Worm (Caenorhabditis elegans): Measurements from ENCODE around the gene oac-12.
"Not testable (repeated sequence)": the region's sequence is repeated elsewhere in the genome, so short reads cannot be mapped to it uniquely, and the experiment has no call there.

The oac-12 gene

DNA sequence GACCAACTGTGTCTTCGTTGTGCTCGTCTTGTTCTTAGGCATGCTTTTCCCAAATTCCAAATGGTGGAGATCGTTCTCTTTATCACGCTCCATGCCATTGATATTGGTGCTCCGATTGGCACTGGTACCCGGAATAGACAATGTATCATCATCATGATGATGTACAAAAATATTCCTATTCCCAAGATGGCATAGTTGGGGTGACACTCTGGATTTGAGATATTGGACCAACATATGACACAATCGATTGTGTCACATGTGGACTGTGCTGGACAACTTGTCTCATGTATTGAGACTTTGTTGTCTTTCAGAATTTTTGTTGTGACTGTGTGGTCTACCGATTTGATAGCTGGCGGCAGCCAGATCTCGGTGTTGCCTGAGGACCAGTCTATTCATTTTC is 28.1 kb downstream of the oac-12 start:
- TF ChIP-seq klf-2 (GFP tag; conservative IDR thresholded peaks at IDR 0.05) (no peak), ztf-23 (GFP tag; IDR thresholded peaks at IDR 0.05) (no peak), ref-1 (GFP tag; conservative IDR thresholded peaks at IDR 0.05) (no peak), tab-1 (GFP tag; IDR thresholded peaks at IDR 0.05) (no peak), T22C8.4 (GFP tag; IDR thresholded peaks at IDR 0.05) (no peak), ztf-29 (GFP tag; IDR thresholded peaks at IDR 0.05) (no peak)

DNA sequence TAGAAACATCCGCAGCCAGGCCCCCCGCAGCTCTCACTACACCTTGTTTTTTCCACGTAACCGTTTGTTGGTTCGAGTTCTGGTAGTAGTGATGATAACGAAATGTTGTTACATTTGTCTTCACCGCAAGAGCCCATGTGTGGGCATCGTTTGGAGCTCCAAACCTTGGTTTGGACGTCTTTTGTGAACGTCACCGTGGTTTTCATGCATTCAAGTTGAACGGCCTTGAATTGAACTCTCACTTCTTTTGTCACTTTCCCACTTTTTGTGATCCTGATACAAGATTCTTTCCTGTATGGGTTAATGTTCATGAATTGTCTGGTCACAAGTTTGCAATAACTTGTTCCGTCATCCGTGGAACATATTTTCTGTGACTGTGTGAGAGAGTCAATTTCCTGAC is 28.6 kb downstream of the oac-12 start:
- TF ChIP-seq med-1 (GFP tag; optimal IDR thresholded peaks at IDR 0.05; ENCODE audit: insufficient read depth) (no peak), ztf-29 (GFP tag; IDR thresholded peaks at IDR 0.05) (no peak)

DNA sequence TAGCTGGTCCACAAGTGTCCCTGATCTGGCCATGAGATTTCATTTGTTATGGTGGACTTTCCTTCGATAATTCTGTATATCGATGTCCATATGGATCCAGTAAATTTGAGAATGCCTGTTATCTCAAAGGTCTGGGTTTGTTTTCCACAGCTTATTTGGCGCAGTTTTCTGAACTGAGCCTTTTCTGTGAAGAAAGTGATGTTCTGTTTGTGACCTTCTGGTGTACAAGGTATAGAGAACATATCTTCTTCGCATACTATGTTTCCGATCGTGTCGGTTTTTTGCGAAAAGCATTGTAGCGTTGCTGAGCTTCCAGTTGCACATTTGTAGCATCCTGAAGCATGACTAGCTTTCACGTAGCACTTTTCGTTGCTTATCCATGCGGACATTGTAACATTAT is 29.5 kb downstream of the oac-12 start:
- no peak for TF ChIP-seq tab-1 (GFP tag; IDR thresholded peaks at IDR 0.05)
- no peak for TF ChIP-seq ref-1 (GFP tag; conservative IDR thresholded peaks at IDR 0.05)
- no peak for TF ChIP-seq cog-1 (tag; optimal IDR thresholded peaks at IDR 0.05)
- TF ChIP-seq flt-1 (GFP tag; IDR thresholded peaks at IDR 0.05), result no peak
- no peak for TF ChIP-seq klf-2 (GFP tag; conservative IDR thresholded peaks at IDR 0.05)
- TF ChIP-seq ztf-29 (GFP tag; IDR thresholded peaks at IDR 0.05), result no peak
- no peak for TF ChIP-seq ztf-23 (GFP tag; IDR thresholded peaks at IDR 0.05)
- TF ChIP-seq med-1 (GFP tag; optimal IDR thresholded peaks at IDR 0.05; ENCODE audit: insufficient read depth), result no peak
- TF ChIP-seq T22C8.4 (GFP tag; IDR thresholded peaks at IDR 0.05), result no peak

DNA sequence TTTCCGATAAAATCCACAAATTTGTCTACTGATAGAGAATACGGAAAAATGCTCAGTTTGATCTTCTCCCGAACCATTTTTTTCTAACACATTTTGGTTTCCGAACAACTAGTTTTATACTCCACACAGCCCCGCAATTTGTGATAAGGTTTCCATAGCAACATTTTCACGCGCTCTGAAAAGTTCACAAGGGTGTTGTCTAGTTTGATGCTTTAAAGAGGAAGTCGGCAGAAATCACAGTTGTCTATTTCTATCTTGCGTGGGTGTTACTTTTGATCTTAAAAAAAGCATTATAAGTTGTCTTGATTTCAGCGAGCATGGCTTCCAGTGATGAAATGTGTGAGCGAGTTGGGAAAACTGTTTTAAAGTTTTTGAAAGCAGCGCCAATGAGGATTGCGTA is 32.6 kb downstream of the oac-12 start, which contains the start of gene ZC132.3:
TSS of gene ZC132.3 (minus strand) at position 101 of the 400 bp plus-strand sequence.
- TF ChIP-seq flt-1 (GFP tag; IDR thresholded peaks at IDR 0.05) (no peak), tab-1 (GFP tag; IDR thresholded peaks at IDR 0.05) (no peak), ztf-29 (GFP tag; IDR thresholded peaks at IDR 0.05) (no peak), cog-1 (tag; optimal IDR thresholded peaks at IDR 0.05) (no peak), med-1 (GFP tag; optimal IDR thresholded peaks at IDR 0.05; ENCODE audit: insufficient read depth) (no peak), ref-1 (GFP tag; conservative IDR thresholded peaks at IDR 0.05) (no peak), ztf-23 (GFP tag; IDR thresholded peaks at IDR 0.05) (no peak), klf-2 (GFP tag; conservative IDR thresholded peaks at IDR 0.05) (no peak), T22C8.4 (GFP tag; IDR thresholded peaks at IDR 0.05) (no peak)

DNA sequence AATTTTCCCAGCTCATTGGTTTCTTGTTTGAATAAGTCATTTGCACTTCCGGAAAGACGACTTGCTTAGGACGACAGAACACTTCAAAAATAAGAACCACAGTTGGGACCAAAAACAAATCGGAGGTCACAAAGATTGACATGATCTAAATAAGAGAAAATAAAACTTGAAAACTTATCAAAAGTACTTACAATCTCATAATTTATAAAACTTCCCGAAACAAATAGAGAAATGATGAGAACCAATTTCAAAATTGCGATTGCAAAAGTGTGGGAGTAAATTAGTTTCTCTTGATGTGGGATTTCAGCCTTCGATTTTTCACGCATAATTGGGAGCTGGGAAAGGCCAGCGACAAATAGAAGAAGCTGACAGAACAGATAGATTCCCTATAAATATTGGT is 33.8 kb downstream of the oac-12 start, which contains the start of gene ZC132.11:
TSS of gene ZC132.11 (minus strand) at position 101 of the 400 bp plus-strand sequence.
- TF ChIP-seq cog-1 (tag; optimal IDR thresholded peaks at IDR 0.05) (no peak), med-1 (GFP tag; optimal IDR thresholded peaks at IDR 0.05; ENCODE audit: insufficient read depth) (no peak), ztf-29 (GFP tag; IDR thresholded peaks at IDR 0.05) (no peak), klf-2 (GFP tag; conservative IDR thresholded peaks at IDR 0.05) (no peak), ref-1 (GFP tag; conservative IDR thresholded peaks at IDR 0.05) (no peak), tab-1 (GFP tag; IDR thresholded peaks at IDR 0.05) (no peak), T22C8.4 (GFP tag; IDR thresholded peaks at IDR 0.05) (no peak), flt-1 (GFP tag; IDR thresholded peaks at IDR 0.05) (no peak), ztf-23 (GFP tag; IDR thresholded peaks at IDR 0.05) (no peak)

DNA sequence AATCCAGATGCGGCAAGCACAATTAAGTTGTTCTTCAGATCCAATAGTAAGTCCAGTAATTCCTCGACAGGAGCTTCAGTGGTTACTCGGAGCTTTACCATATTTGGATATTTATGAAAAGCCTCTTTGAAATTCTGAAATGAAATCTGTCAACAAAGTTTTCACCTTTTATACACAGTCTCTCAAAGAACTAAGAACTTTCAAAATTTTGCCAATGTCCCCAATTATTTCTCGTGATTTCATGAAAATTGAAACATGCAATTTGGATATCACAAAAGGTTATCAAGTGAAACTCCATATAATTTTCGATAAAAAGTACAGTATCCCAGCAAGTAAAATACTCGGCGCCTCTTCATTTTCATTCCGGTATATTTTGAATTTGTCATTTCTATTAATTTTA is 36.4 kb downstream of the oac-12 start, which contains the start of gene F47D2.11:
TSS of gene F47D2.11 (minus strand) at position 101 of the 400 bp plus-strand sequence.
- TF ChIP-seq T22C8.4 (GFP tag; IDR thresholded peaks at IDR 0.05) (no peak), med-1 (GFP tag; optimal IDR thresholded peaks at IDR 0.05; ENCODE audit: insufficient read depth) (no peak), cog-1 (tag; optimal IDR thresholded peaks at IDR 0.05) (no peak), flt-1 (GFP tag; IDR thresholded peaks at IDR 0.05) (no peak), ref-1 (GFP tag; conservative IDR thresholded peaks at IDR 0.05) (no peak), ztf-29 (GFP tag; IDR thresholded peaks at IDR 0.05) (no peak), ztf-23 (GFP tag; IDR thresholded peaks at IDR 0.05) (no peak), klf-2 (GFP tag; conservative IDR thresholded peaks at IDR 0.05) (no peak), tab-1 (GFP tag; IDR thresholded peaks at IDR 0.05) (no peak)

DNA sequence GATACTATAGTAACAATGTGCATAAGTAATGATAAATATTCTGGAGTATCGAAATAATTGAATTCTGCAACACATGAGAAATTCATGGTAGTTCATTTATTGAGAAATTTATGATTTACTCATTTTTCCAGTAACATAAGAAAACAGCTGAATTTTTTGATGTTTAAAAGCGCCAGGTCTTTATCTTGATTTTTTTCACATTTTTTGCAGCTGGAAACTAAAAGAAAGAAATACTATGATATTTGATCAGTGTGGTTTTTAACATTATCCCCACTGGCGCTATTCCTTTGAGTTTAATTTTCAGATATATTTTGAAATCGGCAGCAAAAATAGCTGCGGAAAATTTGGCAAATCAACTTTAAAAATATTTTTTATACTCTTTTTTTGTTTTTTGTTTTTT is 38.9 kb downstream of the oac-12 start, which contains the start of gene srh-194:
TSS of gene srh-194 (minus strand) at position 101 of the 400 bp plus-strand sequence.
- not testable (repeated sequence) for TF ChIP-seq T22C8.4 (GFP tag; IDR thresholded peaks at IDR 0.05); med-1 (GFP tag; optimal IDR thresholded peaks at IDR 0.05; ENCODE audit: insufficient read depth); ref-1 (GFP tag; conservative IDR thresholded peaks at IDR 0.05)

DNA sequence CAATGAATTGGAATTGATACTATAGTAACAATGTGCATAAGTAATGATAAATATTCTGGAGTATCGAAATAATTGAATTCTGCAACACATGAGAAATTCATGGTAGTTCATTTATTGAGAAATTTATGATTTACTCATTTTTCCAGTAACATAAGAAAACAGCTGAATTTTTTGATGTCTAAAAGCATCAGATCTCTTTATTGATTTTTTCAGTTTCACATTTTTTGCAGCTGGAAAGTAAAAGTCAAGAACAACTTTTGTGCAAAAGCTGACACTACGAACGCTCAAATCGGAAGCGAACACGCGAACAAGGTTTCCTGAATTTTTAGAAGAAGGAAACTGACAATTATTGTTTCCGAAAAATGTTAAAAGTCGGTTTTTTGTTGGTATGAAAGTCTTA is 42.3 kb downstream of the oac-12 start, which contains the start of gene srh-193:
TSS of gene srh-193 (minus strand) at position 101 of the 400 bp plus-strand sequence.
- not testable (repeated sequence) for TF ChIP-seq ref-1 (GFP tag; conservative IDR thresholded peaks at IDR 0.05); flt-1 (GFP tag; IDR thresholded peaks at IDR 0.05); cog-1 (tag; optimal IDR thresholded peaks at IDR 0.05)

DNA sequence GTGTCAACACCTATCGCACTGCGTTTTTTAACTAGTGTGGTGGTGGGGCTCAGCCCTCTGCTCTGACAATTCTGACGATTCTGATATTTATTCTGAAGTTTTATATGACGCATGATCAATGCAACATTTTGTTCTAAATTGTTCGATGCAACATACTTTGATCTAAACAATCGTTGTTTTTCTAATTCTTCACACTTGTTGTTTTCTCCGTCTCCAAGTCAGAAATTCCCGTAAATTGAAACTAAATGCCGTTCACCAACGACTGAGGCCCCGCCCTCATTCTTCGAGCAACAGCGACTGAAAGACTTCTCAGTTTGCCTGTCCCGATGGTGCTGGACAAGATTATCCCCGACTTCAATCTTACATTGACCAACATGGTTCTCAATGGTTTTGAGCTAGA is 47.6 kb downstream of the oac-12 start, which contains the start of gene srt-19:
TSS of gene srt-19 (plus strand) at position 301 of the 400 bp plus-strand sequence.
- not testable (repeated sequence) for TF ChIP-seq med-1 (GFP tag; optimal IDR thresholded peaks at IDR 0.05; ENCODE audit: insufficient read depth); klf-2 (GFP tag; conservative IDR thresholded peaks at IDR 0.05); T22C8.4 (GFP tag; IDR thresholded peaks at IDR 0.05)

DNA sequence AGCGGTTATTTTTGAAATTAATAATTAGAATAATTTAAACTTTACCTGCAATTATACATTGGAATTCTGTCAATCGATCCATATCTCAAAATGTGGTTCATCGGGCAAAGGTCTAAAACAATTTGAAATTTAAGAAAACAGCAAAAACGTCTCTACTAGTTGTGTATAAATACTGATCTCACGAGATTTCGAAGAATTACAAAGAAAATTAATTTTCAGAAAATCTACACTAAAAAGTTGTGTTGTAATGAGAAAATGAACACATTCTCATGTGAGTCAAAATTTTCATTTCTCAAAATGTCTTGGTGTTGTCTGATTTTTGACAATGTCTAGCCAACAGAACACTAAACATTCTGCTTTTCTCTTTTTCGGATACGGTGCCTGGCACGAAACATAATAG is 50.7 kb downstream of the oac-12 start, which contains the start of gene srt-37:
TSS of gene srt-37 (minus strand) at position 101 of the 400 bp plus-strand sequence.
- not testable (repeated sequence) for TF ChIP-seq klf-2 (GFP tag; conservative IDR thresholded peaks at IDR 0.05); flt-1 (GFP tag; IDR thresholded peaks at IDR 0.05); T22C8.4 (GFP tag; IDR thresholded peaks at IDR 0.05)
